Worm (Caenorhabditis elegans) whole organism, mixed stage, embryonic: ENCODE results near the gene eif-2D.
A peak's percentile ranks its signal among the peaks of the same experiment; 100 is the strongest.

Experiments used
- M03D4.4 ChIP-seq: sonication (generic microtip); optimal IDR thresholded peaks from 2 replicates; lab custom pipeline; 2017; ENCODE audit warnings: mild to moderate bottlenecking, missing genetic modification characterization, missing compliant biosample characterization
- bed-3 ChIP-seq: fragments of 200-800 bp; sonication (Bioruptor generic); optimal IDR thresholded peaks from 3 replicates; lab custom pipeline; 2018; ENCODE audit warnings: mild to moderate bottlenecking, missing genetic modification characterization, moderate library complexity, missing compliant biosample characterization
- ceh-39 ChIP-seq: fragments of 150-350 bp; optimal IDR thresholded peaks from 2 replicates; lab custom pipeline; 2014; ENCODE audit warnings: missing biosample characterization, missing genetic modification characterization
- ceh-43 ChIP-seq: fragments of 200-800 bp; sonication (Bioruptor generic); optimal IDR thresholded peaks from 2 replicates; lab custom pipeline; 2018; ENCODE audit warnings: mild to moderate bottlenecking, missing genetic modification characterization, moderate library complexity, missing compliant biosample characterization
- ces-1 ChIP-seq: fragments of 150-350 bp; optimal IDR thresholded peaks from 2 replicates; lab custom pipeline; 2014; ENCODE audit warnings: missing biosample characterization, missing genetic modification reagents, missing genetic modification characterization
- drap-1 ChIP-seq: fragments of 200-800 bp; sonication (Bioruptor generic); optimal IDR thresholded peaks from 3 replicates; lab custom pipeline; 2018; ENCODE audit warnings: mild to moderate bottlenecking, missing genetic modification characterization, missing compliant biosample characterization
- elt-1 ChIP-seq: sonication (generic microtip); optimal IDR thresholded peaks from 2 replicates; lab custom pipeline; 2017; ENCODE audit warnings: missing genetic modification characterization, mild to moderate bottlenecking, missing compliant biosample characterization, antibody characterized with exemption, moderate library complexity, borderline replicate concordance; ENCODE audit not compliant: insufficient read depth
- elt-3 ChIP-seq: fragments of 150-350 bp; optimal IDR thresholded peaks from 2 replicates; lab custom pipeline; 2014; ENCODE audit warnings: missing biosample characterization, missing genetic modification characterization
- flh-1 ChIP-seq: fragments of 200-800 bp; sonication (Bioruptor generic); optimal IDR thresholded peaks from 2 replicates; lab custom pipeline; 2018; ENCODE audit warnings: mild to moderate bottlenecking, missing genetic modification characterization, moderate library complexity, missing compliant biosample characterization
- ham-2 ChIP-seq: fragments of 200-800 bp; sonication (Bioruptor generic); optimal IDR thresholded peaks from 2 replicates; lab custom pipeline; 2018; ENCODE audit warnings: mild to moderate bottlenecking, missing genetic modification characterization, missing compliant biosample characterization
- hlh-1 ChIP-seq: fragments of 150-350 bp; optimal IDR thresholded peaks from 2 replicates; lab custom pipeline; 2014; ENCODE audit warnings: missing biosample characterization, missing genetic modification reagents, missing genetic modification characterization
- lin-13 ChIP-seq: fragments of 150-350 bp; optimal IDR thresholded peaks from 2 replicates; lab custom pipeline; 2014; ENCODE audit warnings: missing biosample characterization, missing genetic modification characterization
- lsy-2 ChIP-seq: fragments of 150-350 bp; optimal IDR thresholded peaks from 2 replicates; lab custom pipeline; 2014; ENCODE audit warnings: missing biosample characterization, missing genetic modification characterization
- mep-1 ChIP-seq: fragments of 150-350 bp; optimal IDR thresholded peaks from 2 replicates; lab custom pipeline; 2017; ENCODE audit warnings: missing biosample characterization, missing genetic modification reagents, missing genetic modification characterization, inconsistent platforms
- nhr-12 ChIP-seq: fragments of 150-350 bp; optimal IDR thresholded peaks from 2 replicates; lab custom pipeline; 2014; ENCODE audit warnings: missing biosample characterization, missing genetic modification characterization
- nhr-2 ChIP-seq: fragments of 150-350 bp; optimal IDR thresholded peaks from 2 replicates; lab custom pipeline; 2014; ENCODE audit warnings: missing biosample characterization, missing genetic modification characterization
- nhr-237 ChIP-seq: fragments of 150-350 bp; optimal IDR thresholded peaks from 2 replicates; lab custom pipeline; 2014; ENCODE audit warnings: missing biosample characterization, missing genetic modification characterization
- nhr-28 ChIP-seq: fragments of 150-350 bp; optimal IDR thresholded peaks from 2 replicates; lab custom pipeline; 2014; ENCODE audit warnings: missing biosample characterization, missing genetic modification characterization
- nhr-76 ChIP-seq: sonication (generic microtip); optimal IDR thresholded peaks from 2 replicates; lab custom pipeline; 2017; ENCODE audit warnings: missing biosample characterization, missing genetic modification characterization
- pha-4 ChIP-seq: fragments of 150-350 bp; optimal IDR thresholded peaks from 2 replicates; lab custom pipeline; 2018; ENCODE audit warnings: missing biosample characterization, missing genetic modification reagents, missing genetic modification characterization
- sem-2 ChIP-seq: fragments of 200-800 bp; sonication (Bioruptor generic); optimal IDR thresholded peaks from 2 replicates; lab custom pipeline; 2018; ENCODE audit warnings: mild to moderate bottlenecking, missing genetic modification characterization, missing compliant biosample characterization
- snpc-4 ChIP-seq: fragments of 150-350 bp; optimal IDR thresholded peaks from 2 replicates; lab custom pipeline; 2014; ENCODE audit warnings: missing biosample characterization, missing genetic modification characterization
- sptf-1 ChIP-seq: sonication (generic microtip); optimal IDR thresholded peaks from 2 replicates; lab custom pipeline; 2017; ENCODE audit warnings: mild to moderate bottlenecking, missing genetic modification characterization, moderate library complexity, missing compliant biosample characterization
- tbx-8 ChIP-seq: fragments of 200-800 bp; sonication (Bioruptor generic); optimal IDR thresholded peaks from 2 replicates; lab custom pipeline; 2018; ENCODE audit warnings: mild to moderate bottlenecking, missing genetic modification characterization, moderate library complexity, missing compliant biosample characterization
- unc-120 ChIP-seq: sonication (generic microtip); optimal IDR thresholded peaks from 2 replicates; lab custom pipeline; 2017; ENCODE audit warnings: missing genetic modification characterization, missing compliant biosample characterization; ENCODE audit not compliant: poor library complexity, severe bottlenecking
- unc-39 ChIP-seq: fragments of 150-350 bp; optimal IDR thresholded peaks from 2 replicates; lab custom pipeline; 2014; ENCODE audit warnings: missing biosample characterization, missing genetic modification characterization
- unc-62 ChIP-seq: fragments of 150-350 bp; optimal IDR thresholded peaks from 2 replicates; lab custom pipeline; 2014; ENCODE audit warnings: missing biosample characterization, missing genetic modification reagents, missing genetic modification characterization
- zip-8 ChIP-seq: fragments of 150-350 bp; optimal IDR thresholded peaks from 2 replicates; lab custom pipeline; 2014; ENCODE audit warnings: missing biosample characterization, missing genetic modification characterization

eif-2D gene

ce11 chrII:5691216-5691771 is at the start of gene eif-2D, which contains the start of gene ndub-5:
TSS of gene eif-2D (plus strand) at chrII:5691721.
TSS of gene ndub-5 (minus strand) at chrII:5691353.
- TF ChIP-seq tbx-8 (no peak), M03D4.4 (no peak), lsy-2 (peak; percentile 2), ham-2 (GFP tag; lab: Kevin White, UChicago) (no peak), mep-1 (tag; lab: Kevin White, UChicago) (peak; percentile 37), flh-1 (GFP tag; lab: Kevin White, UChicago) (no peak)
- TF ChIP-seq, all 35 proteins: peak for 2

- TF ChIP-seq sem-2 (GFP tag; lab: Kevin White, UChicago) = no peak
- TF ChIP-seq, all 35 proteins: peak for 0
Measured at ce11 chrII:5642110-5642509, 49.4 kb upstream of the eif-2D start.

ce11 chrII:5646942-5647341 is 44.6 kb upstream of the eif-2D start, which contains the start of gene F59E12.9:
TSS of gene F59E12.9 (minus strand) at chrII:5647042.
- no peak for TF ChIP-seq zip-8 (tag; lab: Kevin White, UChicago)
- no peak for TF ChIP-seq ces-1 (GFP tag; lab: Kevin White, UChicago)
- no peak for TF ChIP-seq elt-1
- TF ChIP-seq sem-2 (GFP tag; lab: Kevin White, UChicago) = no peak
- TF ChIP-seq hlh-1 (tag; lab: Kevin White, UChicago) = no peak
- no peak for TF ChIP-seq nhr-28 (tag; lab: Kevin White, UChicago)

ce11 chrII:5648272-5648671 is 43.2 kb upstream of the eif-2D start, which contains the start of gene ddl-1:
TSS of gene ddl-1 (minus strand) at chrII:5648372.
- no peak for TF ChIP-seq ceh-39 (tag; lab: Kevin White, UChicago)
- TF ChIP-seq nhr-12 (tag; lab: Kevin White, UChicago) = no peak
- no peak for TF ChIP-seq flh-1 (GFP tag; lab: Kevin White, UChicago)
- no peak for TF ChIP-seq elt-3
- no peak for TF ChIP-seq unc-120 (tag; lab: Kevin White, UChicago)
- no peak for TF ChIP-seq ceh-43 (GFP tag; lab: Kevin White, UChicago)
- no peak for TF ChIP-seq unc-62 (GFP tag; lab: Kevin White, UChicago)
- TF ChIP-seq hlh-1 (tag; lab: Kevin White, UChicago) = no peak
- no peak for TF ChIP-seq snpc-4 (tag; lab: Kevin White, UChicago)
- TF ChIP-seq nhr-237 (tag; lab: Kevin White, UChicago) = no peak
- TF ChIP-seq tbx-8 = no peak
- TF ChIP-seq sptf-1 = no peak
- TF ChIP-seq mep-1 (tag; lab: Kevin White, UChicago) = no peak
- no peak for TF ChIP-seq elt-1
- TF ChIP-seq unc-39 = no peak
- no peak for TF ChIP-seq nhr-76 (tag; lab: Kevin White, UChicago)

- TF ChIP-seq bed-3 (GFP tag; lab: Kevin White, UChicago) = no peak
- peak; percentile 23 for TF ChIP-seq nhr-2
- TF ChIP-seq unc-62 (GFP tag; lab: Kevin White, UChicago) = peak; percentile 1
- peak; percentile 32 for TF ChIP-seq sptf-1
- TF ChIP-seq nhr-237 (tag; lab: Kevin White, UChicago) = peak; percentile 40
- peak; percentile 80 for TF ChIP-seq lsy-2
- TF ChIP-seq hlh-1 (tag; lab: Kevin White, UChicago) = peak; percentile 76
- no peak for TF ChIP-seq nhr-76 (tag; lab: Kevin White, UChicago)
- TF ChIP-seq lin-13 = peak; percentile 6
- TF ChIP-seq pha-4 (tag; lab: Kevin White, UChicago) = peak; percentile 28
- TF ChIP-seq drap-1 = no peak
- TF ChIP-seq ceh-39 (tag; lab: Kevin White, UChicago) = peak; percentile 96
- peak; percentile 88 for TF ChIP-seq mep-1 (tag; lab: Kevin White, UChicago)
Measured at ce11 chrII:5649236-5650004, 42.1 kb upstream of the eif-2D start, which contains the start of the genes sam-4, F59E12.17 and zyg-1. TSS of gene sam-4 (minus strand) at chrII:5649286. TSS of gene F59E12.17 (minus strand) at chrII:5649470. TSS of gene zyg-1 (plus strand) at chrII:5649748.
